Fruit fly (Drosophila melanogaster) whole organism, prepupa: ENCODE data around the gene CG42259.

ENCODE experiments used
- Blimp-1 ChIP-seq: fragments of 200-800 bp; sonication (Bioruptor generic); optimal IDR thresholded peaks from 3 replicates; lab custom pipeline; 2017; ENCODE audit warnings: missing biosample characterization, missing genetic modification characterization, mild to moderate bottlenecking, moderate library complexity, missing genetic modification reagents
- CG6276 ChIP-seq: fragments of 200-800 bp; sonication (Bioruptor generic); optimal IDR thresholded peaks from 2 replicates; lab custom pipeline; 2017; ENCODE audit warnings: missing biosample characterization, mild to moderate bottlenecking, missing genetic modification characterization
- Lpt ChIP-seq: fragments of 200-800 bp; sonication (Bioruptor generic); optimal IDR thresholded peaks from 3 replicates; lab custom pipeline; 2016; ENCODE audit warnings: missing biosample characterization, missing genetic modification characterization

- TF ChIP-seq Lpt (GFP tag; lab: Kevin White, UChicago): no peak
- TF ChIP-seq Blimp-1 (GFP tag; lab: Kevin White, UChicago): no peak
- TF ChIP-seq CG6276 (GFP tag; lab: Kevin White, UChicago): no peak
Observed at dm6 chrX:1033066-1033465, 13.0 kb upstream of the CG42259 start.
